Worm (Caenorhabditis elegans) whole organism, L3 larva: Measurements from ENCODE around the gene F11C7.7.

Source experiments
- R02D3.7 ChIP-seq: fragments of 150-350 bp; optimal IDR thresholded peaks from 2 replicates; lab custom pipeline; 2014; ENCODE audit warnings: missing biosample characterization, missing genetic modification characterization
- ZK546.5 ChIP-seq: sonication (generic microtip); optimal IDR thresholded peaks from 2 replicates; lab custom pipeline; 2017; ENCODE audit warnings: missing biosample characterization, missing genetic modification characterization
- aly-2 ChIP-seq: fragments of 150-350 bp; optimal IDR thresholded peaks from 2 replicates; lab custom pipeline; 2014; ENCODE audit warnings: missing biosample characterization, missing genetic modification characterization
- ama-1 ChIP-seq: fragments of 150-350 bp; optimal IDR thresholded peaks from 2 replicates; lab custom pipeline; 2018
- ceh-16 ChIP-seq: sonication (generic microtip); optimal IDR thresholded peaks from 2 replicates; lab custom pipeline; 2017; ENCODE audit warnings: missing biosample characterization, missing genetic modification characterization
- ceh-28 ChIP-seq: fragments of 150-350 bp; optimal IDR thresholded peaks from 2 replicates; lab custom pipeline; 2014; ENCODE audit warnings: missing biosample characterization, missing genetic modification reagents, missing genetic modification characterization
- ceh-82 ChIP-seq: fragments of 150-350 bp; optimal IDR thresholded peaks from 2 replicates; lab custom pipeline; 2014; ENCODE audit warnings: missing biosample characterization, missing genetic modification characterization
- ceh-9 ChIP-seq: sonication (generic microtip); optimal IDR thresholded peaks from 2 replicates; lab custom pipeline; 2018; ENCODE audit warnings: missing biosample characterization, missing genetic modification characterization
- daf-12 ChIP-seq: fragments of 150-350 bp; optimal IDR thresholded peaks from 2 replicates; lab custom pipeline; 2014; ENCODE audit warnings: missing biosample characterization, missing genetic modification reagents, missing genetic modification characterization
- egl-27 ChIP-seq: sonication (generic microtip); optimal IDR thresholded peaks from 4 replicates; lab custom pipeline; 2017; ENCODE audit warnings: missing biosample characterization, missing genetic modification reagents, missing genetic modification characterization
- egl-5 ChIP-seq: fragments of 150-350 bp; optimal IDR thresholded peaks from 2 replicates; lab custom pipeline; 2017; ENCODE audit warnings: missing biosample characterization, missing genetic modification reagents, missing genetic modification characterization, inconsistent platforms
- elt-1 ChIP-seq: fragments of 150-350 bp; optimal IDR thresholded peaks from 2 replicates; lab custom pipeline; 2014; ENCODE audit warnings: missing biosample characterization, missing genetic modification characterization
- elt-2 ChIP-seq: sonication (generic microtip); optimal IDR thresholded peaks from 2 replicates; lab custom pipeline; 2016; ENCODE audit warnings: missing genetic modification reagents, mild to moderate bottlenecking, missing genetic modification characterization, missing compliant biosample characterization
- elt-3 ChIP-seq, 3 experiments: fragments of 150-350 bp in 1 of 3; sonication (generic microtip) in 2 of 3; optimal IDR thresholded peaks; 2 replicates in 2 of 3; 4 replicates in 1 of 3; lab custom pipeline; 2014 to 2017; ENCODE audit warnings: missing biosample characterization in 3 of 3, missing genetic modification characterization in 3 of 3
- eor-1 ChIP-seq, 2 experiments: fragments of 150-350 bp; optimal IDR thresholded peaks; 2 replicates each; lab custom pipeline; 2014 to 2018; ENCODE audit warnings: missing biosample characterization in 2 of 2, missing genetic modification characterization in 2 of 2
- fkh-10 ChIP-seq: sonication (generic microtip); optimal IDR thresholded peaks from 2 replicates; lab custom pipeline; 2017; ENCODE audit warnings: missing biosample characterization, missing genetic modification reagents, missing genetic modification characterization
- fos-1 ChIP-seq: fragments of 150-350 bp; optimal IDR thresholded peaks from 2 replicates; lab custom pipeline; 2014; ENCODE audit warnings: missing biosample characterization, missing genetic modification characterization
- hmg-11 ChIP-seq: sonication (generic microtip); optimal IDR thresholded peaks from 2 replicates; lab custom pipeline; 2016; ENCODE audit warnings: missing genetic modification characterization, missing compliant biosample characterization
- jun-1 ChIP-seq: fragments of 150-350 bp; optimal IDR thresholded peaks from 2 replicates; lab custom pipeline; 2014; ENCODE audit warnings: missing biosample characterization, missing genetic modification reagents, missing genetic modification characterization
- lin-15B ChIP-seq: fragments of 150-350 bp; optimal IDR thresholded peaks from 2 replicates; lab custom pipeline; 2014; ENCODE audit warnings: missing biosample characterization, missing genetic modification characterization
- lin-39 ChIP-seq: fragments of 150-350 bp; optimal IDR thresholded peaks from 2 replicates; lab custom pipeline; 2018; ENCODE audit warnings: missing biosample characterization, missing genetic modification reagents, missing genetic modification characterization
- lsy-12 ChIP-seq: sonication (generic microtip); optimal IDR thresholded peaks from 2 replicates; lab custom pipeline; 2016; ENCODE audit warnings: mild to moderate bottlenecking, missing genetic modification characterization, missing compliant biosample characterization
- mdl-1 ChIP-seq: fragments of 150-350 bp; optimal IDR thresholded peaks from 2 replicates; lab custom pipeline; 2014; ENCODE audit warnings: missing biosample characterization, missing genetic modification characterization
- mml-1 ChIP-seq: fragments of 150-350 bp; sonication (generic microtip); optimal IDR thresholded peaks from 3 replicates; lab custom pipeline; 2014; ENCODE audit warnings: missing biosample characterization, missing genetic modification characterization
- nfya-1 ChIP-seq: sonication (generic microtip); optimal IDR thresholded peaks from 2 replicates; lab custom pipeline; 2017; ENCODE audit warnings: missing genetic modification characterization, mild to moderate bottlenecking, missing compliant biosample characterization, antibody characterized with exemption, moderate library complexity; ENCODE audit not compliant: insufficient read depth
- nhr-11 ChIP-seq: fragments of 150-350 bp; optimal IDR thresholded peaks from 2 replicates; lab custom pipeline; 2014; ENCODE audit warnings: missing biosample characterization, missing genetic modification characterization
- nhr-12 ChIP-seq: fragments of 150-350 bp; optimal IDR thresholded peaks from 2 replicates; lab custom pipeline; 2014; ENCODE audit warnings: missing biosample characterization, missing genetic modification characterization
- nhr-23 ChIP-seq: fragments of 150-350 bp; optimal IDR thresholded peaks from 2 replicates; lab custom pipeline; 2014; ENCODE audit warnings: missing biosample characterization, missing genetic modification reagents, missing genetic modification characterization
- nhr-237 ChIP-seq: fragments of 150-350 bp; optimal IDR thresholded peaks from 2 replicates; lab custom pipeline; 2014; ENCODE audit warnings: missing biosample characterization, missing genetic modification characterization
- nhr-25 ChIP-seq: sonication (generic microtip); optimal IDR thresholded peaks from 2 replicates; lab custom pipeline; 2017; ENCODE audit warnings: missing biosample characterization, missing genetic modification characterization
- nhr-28 ChIP-seq: fragments of 150-350 bp; optimal IDR thresholded peaks from 2 replicates; lab custom pipeline; 2014; ENCODE audit warnings: missing biosample characterization, missing genetic modification characterization
- nhr-43 ChIP-seq: sonication (generic microtip); optimal IDR thresholded peaks from 2 replicates; lab custom pipeline; 2016; ENCODE audit warnings: mild to moderate bottlenecking, missing genetic modification characterization, missing compliant biosample characterization; ENCODE audit not compliant: poor library complexity, severe bottlenecking
- nhr-67 ChIP-seq: fragments of 150-350 bp; optimal IDR thresholded peaks from 2 replicates; lab custom pipeline; 2014; ENCODE audit warnings: missing biosample characterization, missing genetic modification characterization
- nhr-76 ChIP-seq: fragments of 150-350 bp; sonication (generic microtip); optimal IDR thresholded peaks from 5 replicates; lab custom pipeline; 2014; ENCODE audit warnings: missing biosample characterization, missing genetic modification characterization
- nhr-77 ChIP-seq: fragments of 150-350 bp; optimal IDR thresholded peaks from 2 replicates; lab custom pipeline; 2014; ENCODE audit warnings: missing biosample characterization, missing genetic modification characterization
- pha-4 ChIP-seq: fragments of 150-350 bp; optimal IDR thresholded peaks from 2 replicates; lab custom pipeline; 2014; ENCODE audit warnings: missing biosample characterization, missing genetic modification reagents, missing genetic modification characterization
- pqm-1 ChIP-seq: fragments of 150-350 bp; optimal IDR thresholded peaks from 2 replicates; lab custom pipeline; 2017; ENCODE audit warnings: missing biosample characterization, missing genetic modification characterization, inconsistent platforms
- sea-2 ChIP-seq: fragments of 150-350 bp; sonication (generic microtip); optimal IDR thresholded peaks from 4 replicates; lab custom pipeline; 2014; ENCODE audit warnings: missing biosample characterization, missing genetic modification reagents, missing genetic modification characterization
- skn-1 ChIP-seq: fragments of 150-350 bp; optimal IDR thresholded peaks from 2 replicates; lab custom pipeline; 2014; ENCODE audit warnings: missing biosample characterization, missing genetic modification characterization
- snpc-4 ChIP-seq: fragments of 150-350 bp; optimal IDR thresholded peaks from 2 replicates; lab custom pipeline; 2014; ENCODE audit warnings: missing biosample characterization, missing genetic modification characterization
- tbx-2 ChIP-seq: sonication (generic microtip); optimal IDR thresholded peaks from 2 replicates; lab custom pipeline; 2016; ENCODE audit warnings: mild to moderate bottlenecking, missing genetic modification characterization, missing compliant biosample characterization
- unc-39 ChIP-seq: sonication (generic microtip); optimal IDR thresholded peaks from 4 replicates; lab custom pipeline; 2017; ENCODE audit warnings: missing biosample characterization, missing genetic modification characterization
- unc-62 ChIP-seq: fragments of 150-350 bp; sonication (generic microtip); optimal IDR thresholded peaks from 4 replicates; lab custom pipeline; 2014; ENCODE audit warnings: missing biosample characterization, missing genetic modification reagents, missing genetic modification characterization
- zag-1 ChIP-seq: fragments of 150-350 bp; optimal IDR thresholded peaks from 2 replicates; lab custom pipeline; 2014; ENCODE audit warnings: missing biosample characterization, missing genetic modification characterization
- ztf-11 ChIP-seq: fragments of 150-350 bp; optimal IDR thresholded peaks from 2 replicates; lab custom pipeline; 2014; ENCODE audit warnings: missing biosample characterization, missing genetic modification characterization

The F11C7.7 gene

DNA sequence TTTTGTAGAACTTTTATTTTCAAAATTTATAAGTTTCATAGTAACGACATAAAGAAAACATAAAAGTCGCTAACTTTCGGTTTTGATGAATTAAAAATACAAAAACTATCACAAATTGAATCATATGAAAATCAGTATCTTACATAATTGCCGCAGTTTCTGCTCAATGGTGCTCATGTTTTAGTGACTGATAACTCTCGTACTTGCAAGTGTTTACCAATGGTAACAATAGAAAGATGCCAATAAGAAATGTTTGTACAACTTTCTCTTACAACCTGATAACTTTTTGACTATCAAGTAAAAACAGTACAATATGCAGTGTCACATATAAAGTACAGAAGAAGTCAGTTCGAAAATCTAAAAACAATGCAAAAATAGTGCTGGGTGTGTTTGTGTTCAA lies 12.3 kb upstream of the F11C7.7 start:
- TF ChIP-seq elt-2 (tag; lab: Kevin White, UChicago), result peak; percentile 25
- peak; percentile 35 for TF ChIP-seq pha-4
- peak; percentile 21 for TF ChIP-seq pqm-1 (tag; lab: Kevin White, UChicago)
- TF ChIP-seq egl-27 (tag; lab: Kevin White, UChicago), result no peak
- no peak for TF ChIP-seq snpc-4 (tag; lab: Kevin White, UChicago)

DNA sequence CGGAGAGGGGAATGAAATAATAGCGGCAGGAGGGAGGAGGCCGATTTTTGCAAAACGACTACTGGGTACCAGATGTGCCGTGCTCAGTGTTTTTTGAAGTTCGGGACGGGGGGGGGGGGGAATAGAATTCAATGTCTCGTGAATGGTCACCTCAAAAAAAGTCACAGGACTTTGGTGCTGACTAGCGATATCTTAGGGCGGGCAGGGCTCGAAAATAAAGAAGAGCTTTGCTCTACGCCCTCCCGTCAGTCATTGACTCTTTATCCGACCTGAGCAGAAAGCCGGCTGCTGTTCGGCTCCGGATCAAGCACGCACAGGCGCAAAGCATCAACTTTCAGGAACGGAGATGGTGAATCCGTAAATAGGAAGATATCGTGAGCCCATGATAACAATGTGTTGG lies 7.9 kb upstream of the F11C7.7 start:
- no peak for TF ChIP-seq skn-1
- TF ChIP-seq ama-1 (lab: Kevin White, UChicago), result no peak
- no peak for TF ChIP-seq aly-2
- TF ChIP-seq zag-1 (tag; lab: Kevin White, UChicago), result no peak
- TF ChIP-seq ZK546.5, result no peak
- no peak for TF ChIP-seq sea-2 (GFP tag; lab: Kevin White, UChicago)
- no peak for TF ChIP-seq mml-1
- no peak for TF ChIP-seq unc-62
- no peak for TF ChIP-seq nhr-12 (tag; lab: Kevin White, UChicago)
- no peak for TF ChIP-seq mdl-1 (tag; lab: Kevin White, UChicago)
- TF ChIP-seq fos-1 (tag; lab: Kevin White, UChicago), result no peak
- no peak for TF ChIP-seq pqm-1 (tag; lab: Kevin White, UChicago)
- TF ChIP-seq nhr-11 (tag; lab: Kevin White, UChicago), result no peak

DNA sequence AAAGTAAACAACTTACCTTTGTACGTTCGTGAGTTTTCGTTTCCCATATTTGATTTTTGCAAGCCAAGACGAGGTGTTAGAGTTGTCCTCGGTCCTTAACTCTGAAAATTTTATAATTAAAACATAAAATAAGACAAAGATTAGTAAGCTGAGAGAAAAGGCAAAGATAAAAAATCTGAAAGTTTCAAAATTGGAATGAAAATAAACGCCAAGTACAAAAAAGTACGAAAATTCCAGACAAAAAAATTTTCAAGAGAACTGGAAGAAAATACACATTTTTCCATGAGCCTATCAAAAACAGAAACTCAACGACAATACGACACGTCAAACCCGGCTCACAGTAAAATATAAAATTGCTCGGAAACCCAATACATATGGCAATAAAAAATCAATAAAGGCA lies 6.9 kb upstream of the F11C7.7 start, which contains the start of gene F10D7.5:
TSS of gene F10D7.5 (minus strand) at position 101 of the 400 bp plus-strand sequence.
- TF ChIP-seq nhr-25 (tag; lab: Kevin White, UChicago) (no peak), ceh-82 (tag; lab: Kevin White, UChicago) (no peak), ceh-16 (tag; lab: Kevin White, UChicago) (no peak), ceh-28 (no peak), egl-5 (tag; lab: Kevin White, UChicago) (no peak), nhr-76 (tag; lab: Kevin White, UChicago) (no peak)

DNA sequence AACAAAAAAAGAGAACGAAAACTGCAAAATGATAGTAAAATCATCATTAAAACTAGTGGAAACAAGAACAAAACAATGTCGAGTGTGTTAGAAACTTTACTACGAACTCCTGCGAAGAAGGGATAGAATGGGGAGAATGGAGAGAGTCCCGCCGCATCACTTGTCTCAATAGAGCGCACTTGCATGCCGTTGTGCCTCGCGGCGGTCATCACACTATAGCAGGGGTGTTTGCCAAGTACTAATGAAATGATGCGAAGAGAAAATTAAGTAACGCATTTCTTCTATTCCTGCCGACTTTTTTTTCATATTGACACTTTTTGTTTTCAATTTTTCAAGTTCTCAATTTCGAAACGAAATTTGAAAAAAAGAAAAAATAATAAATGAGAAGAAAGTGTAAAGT lies 6.2 kb upstream of the F11C7.7 start:
- TF ChIP-seq R02D3.7 (tag; lab: Kevin White, UChicago) (no peak), lin-15B (tag; lab: Kevin White, UChicago) (peak; percentile 82), tbx-2 (tag; lab: Kevin White, UChicago) (no peak), nhr-76 (tag; lab: Kevin White, UChicago) (no peak), fos-1 (tag; lab: Kevin White, UChicago) (no peak), nhr-28 (tag; lab: Kevin White, UChicago) (no peak), ZK546.5 (no peak), elt-3 (tag; optimal IDR thresholded peaks at IDR 0.05; lab: Kevin White, UChicago) (no peak), lsy-12 (tag; lab: Kevin White, UChicago) (no peak), nhr-67 (tag; lab: Kevin White, UChicago) (no peak), pha-4 (peak; percentile 92), mdl-1 (tag; lab: Kevin White, UChicago) (no peak), ceh-82 (tag; lab: Kevin White, UChicago) (no peak), mml-1 (no peak), nhr-43 (tag; lab: Kevin White, UChicago) (peak; percentile 44), nfya-1 (tag; lab: Kevin White, UChicago) (peak; percentile 62), lin-39 (tag; lab: Kevin White, UChicago) (peak; percentile 59), nhr-237 (no peak), daf-12 (no peak), egl-5 (tag; lab: Kevin White, UChicago) (peak; percentile 12), sea-2 (GFP tag; lab: Kevin White, UChicago) (no peak), elt-2 (tag; lab: Kevin White, UChicago) (peak; percentile 51), snpc-4 (tag; lab: Kevin White, UChicago) (peak; percentile 84), jun-1 (tag; lab: Kevin White, UChicago) (peak; percentile 17), nhr-23 (peak; percentile 72), fkh-10 (peak; percentile 69), ceh-28 (no peak), ceh-9 (tag; lab: Kevin White, UChicago) (no peak), skn-1 (no peak), nhr-77 (no peak), nhr-25 (tag; lab: Kevin White, UChicago) (peak; percentile 78), unc-39 (no peak), hmg-11 (peak; percentile 82), eor-1 (tag; optimal IDR thresholded peaks at IDR 0.05; lab: Kevin White, UChicago) (no peak), elt-1 (no peak), ztf-11 (no peak), egl-27 (tag; lab: Kevin White, UChicago) (no peak), ama-1 (lab: Kevin White, UChicago) (no peak), zag-1 (tag; lab: Kevin White, UChicago) (no peak), ceh-16 (tag; lab: Kevin White, UChicago) (no peak)
